Worm (Caenorhabditis elegans) whole organism, late embryonic: ENCODE results near the gene T02H6.1.

Experiments
- C38D4.7 ChIP-seq: fragments of 200-800 bp; sonication (Bioruptor generic); optimal IDR thresholded peaks from 2 replicates; lab custom pipeline; 2018; ENCODE audit warnings: mild to moderate bottlenecking, missing genetic modification characterization, moderate library complexity, missing compliant biosample characterization
- F13H6.1 ChIP-seq: sonication (generic microtip); optimal IDR thresholded peaks from 2 replicates; lab custom pipeline; 2016; ENCODE audit warnings: missing genetic modification characterization, missing compliant biosample characterization
- K02D7.2 ChIP-seq: sonication (generic microtip); optimal IDR thresholded peaks from 2 replicates; lab custom pipeline; 2017; ENCODE audit warnings: mild to moderate bottlenecking, missing genetic modification characterization, missing compliant biosample characterization
- K09A11.1 ChIP-seq: sonication (generic microtip); optimal IDR thresholded peaks from 2 replicates; lab custom pipeline; 2017; ENCODE audit warnings: antibody characterized with exemption, mild to moderate bottlenecking, missing genetic modification characterization, missing compliant biosample characterization; ENCODE audit not compliant: insufficient read depth
- T23F11.4 ChIP-seq: fragments of 200-800 bp; sonication (Bioruptor generic); optimal IDR thresholded peaks from 2 replicates; lab custom pipeline; 2018; ENCODE audit warnings: mild to moderate bottlenecking, missing genetic modification characterization, missing compliant biosample characterization
- Y22D7AL.16 ChIP-seq: sonication (generic microtip); optimal IDR thresholded peaks from 2 replicates; lab custom pipeline; 2016; ENCODE audit warnings: missing genetic modification characterization, missing compliant biosample characterization
- ama-1 ChIP-seq: fragments of 150-350 bp; optimal IDR thresholded peaks from 2 replicates; lab custom pipeline; 2014
- ceh-14 ChIP-seq: sonication (generic microtip); optimal IDR thresholded peaks from 2 replicates; lab custom pipeline; 2016; ENCODE audit warnings: missing genotype, missing genetic modification characterization, missing compliant biosample characterization
- ceh-18 ChIP-seq: sonication (generic microtip); optimal IDR thresholded peaks from 2 replicates; lab custom pipeline; 2016; ENCODE audit warnings: missing genetic modification characterization, missing compliant biosample characterization
- ceh-19 ChIP-seq: fragments of 200-800 bp; sonication (Bioruptor generic); optimal IDR thresholded peaks from 2 replicates; lab custom pipeline; 2018; ENCODE audit warnings: mild to moderate bottlenecking, missing genetic modification characterization, missing compliant biosample characterization
- ceh-2 ChIP-seq: sonication (generic microtip); optimal IDR thresholded peaks from 2 replicates; lab custom pipeline; 2016; ENCODE audit warnings: missing genotype, missing genetic modification characterization, missing compliant biosample characterization
- ceh-24 ChIP-seq: sonication (generic microtip); optimal IDR thresholded peaks from 2 replicates; lab custom pipeline; 2016; ENCODE audit warnings: mild to moderate bottlenecking, missing genetic modification characterization, missing compliant biosample characterization
- ceh-31 ChIP-seq: sonication (generic microtip); optimal IDR thresholded peaks from 2 replicates; lab custom pipeline; 2016; ENCODE audit warnings: missing genetic modification characterization, missing compliant biosample characterization
- ceh-34 ChIP-seq: sonication (generic microtip); optimal IDR thresholded peaks from 2 replicates; lab custom pipeline; 2016; ENCODE audit warnings: mild to moderate bottlenecking, missing genetic modification characterization, missing compliant biosample characterization
- ceh-6 ChIP-seq: fragments of 200-800 bp; sonication (Bioruptor generic); optimal IDR thresholded peaks from 2 replicates; lab custom pipeline; 2018; ENCODE audit warnings: mild to moderate bottlenecking, missing genetic modification characterization, missing compliant biosample characterization
- dmd-4 ChIP-seq: sonication (generic microtip); optimal IDR thresholded peaks from 2 replicates; lab custom pipeline; 2016; ENCODE audit warnings: borderline replicate concordance, missing genetic modification characterization, missing compliant biosample characterization
- dve-1 ChIP-seq: sonication (generic microtip); optimal IDR thresholded peaks from 2 replicates; lab custom pipeline; 2017; ENCODE audit warnings: antibody characterized with exemption, mild to moderate bottlenecking, missing genetic modification characterization, missing compliant biosample characterization
- elt-2 ChIP-seq: sonication (generic microtip); optimal IDR thresholded peaks from 2 replicates; lab custom pipeline; 2016; ENCODE audit warnings: missing genetic modification reagents, missing genetic modification characterization, missing compliant biosample characterization
- ets-4 ChIP-seq: sonication (generic microtip); optimal IDR thresholded peaks from 2 replicates; lab custom pipeline; 2016; ENCODE audit warnings: missing genetic modification characterization, missing compliant biosample characterization
- eyg-1 ChIP-seq: sonication (generic microtip); optimal IDR thresholded peaks from 2 replicates; lab custom pipeline; 2016; ENCODE audit warnings: missing genotype, missing genetic modification characterization, missing compliant biosample characterization
- fax-1 ChIP-seq: sonication (generic microtip); optimal IDR thresholded peaks from 2 replicates; lab custom pipeline; 2016; ENCODE audit warnings: missing genotype, missing genetic modification characterization, missing compliant biosample characterization
- fkh-10 ChIP-seq: fragments of 150-350 bp; optimal IDR thresholded peaks from 2 replicates; lab custom pipeline; 2014; ENCODE audit warnings: missing biosample characterization, missing genetic modification reagents, missing genetic modification characterization
- fkh-6 ChIP-seq: sonication (generic microtip); optimal IDR thresholded peaks from 2 replicates; lab custom pipeline; 2016; ENCODE audit warnings: missing genetic modification characterization, missing compliant biosample characterization
- hlh-13 ChIP-seq: fragments of 200-800 bp; sonication (Bioruptor generic); optimal IDR thresholded peaks from 2 replicates; lab custom pipeline; 2018; ENCODE audit warnings: mild to moderate bottlenecking, missing genetic modification characterization, missing compliant biosample characterization
- hlh-8 ChIP-seq: sonication (generic microtip); optimal IDR thresholded peaks from 2 replicates; lab custom pipeline; 2016; ENCODE audit warnings: missing genotype, missing genetic modification characterization, missing compliant biosample characterization
- lim-6 ChIP-seq: sonication (generic microtip); optimal IDR thresholded peaks from 2 replicates; lab custom pipeline; 2016; ENCODE audit warnings: missing genetic modification characterization, missing compliant biosample characterization
- lin-11 ChIP-seq: fragments of 200-800 bp; sonication (Bioruptor generic); optimal IDR thresholded peaks from 2 replicates; lab custom pipeline; 2018; ENCODE audit warnings: mild to moderate bottlenecking, missing genetic modification characterization, missing compliant biosample characterization
- madf-2 ChIP-seq: sonication (generic microtip); optimal IDR thresholded peaks from 2 replicates; lab custom pipeline; 2017; ENCODE audit warnings: missing genetic modification characterization, missing compliant biosample characterization
- mec-3 ChIP-seq: sonication (generic microtip); optimal IDR thresholded peaks from 2 replicates; lab custom pipeline; 2016; ENCODE audit warnings: borderline replicate concordance, missing genetic modification characterization, missing compliant biosample characterization
- nfya-1 ChIP-seq: sonication (generic microtip); optimal IDR thresholded peaks from 2 replicates; lab custom pipeline; 2017; ENCODE audit warnings: missing genetic modification characterization, mild to moderate bottlenecking, missing compliant biosample characterization, antibody characterized with exemption, moderate library complexity
- nhr-11 ChIP-seq: fragments of 150-350 bp; optimal IDR thresholded peaks from 2 replicates; lab custom pipeline; 2014; ENCODE audit warnings: missing biosample characterization, missing genetic modification characterization
- npax-4 ChIP-seq: sonication (generic microtip); optimal IDR thresholded peaks from 2 replicates; lab custom pipeline; 2016; ENCODE audit warnings: missing genetic modification characterization, missing compliant biosample characterization
- odd-2 ChIP-seq: sonication (generic microtip); optimal IDR thresholded peaks from 2 replicates; lab custom pipeline; 2017; ENCODE audit warnings: antibody characterized with exemption, mild to moderate bottlenecking, missing genetic modification characterization, missing compliant biosample characterization
- pag-3 ChIP-seq: sonication (generic microtip); optimal IDR thresholded peaks from 2 replicates; lab custom pipeline; 2016; ENCODE audit warnings: missing compliant biosample characterization, missing genetic modification characterization, borderline replicate concordance
- pax-1 ChIP-seq: fragments of 150-350 bp; optimal IDR thresholded peaks from 2 replicates; lab custom pipeline; 2014; ENCODE audit warnings: missing biosample characterization, missing genetic modification characterization
- pha-2 ChIP-seq: sonication (generic microtip); optimal IDR thresholded peaks from 2 replicates; lab custom pipeline; 2017; ENCODE audit warnings: mild to moderate bottlenecking, missing genetic modification characterization, missing compliant biosample characterization
- pqm-1 ChIP-seq: sonication (generic microtip); optimal IDR thresholded peaks from 2 replicates; lab custom pipeline; 2016; ENCODE audit warnings: missing genetic modification characterization, missing compliant biosample characterization
- rnt-1 ChIP-seq: sonication (generic microtip); optimal IDR thresholded peaks from 2 replicates; lab custom pipeline; 2016; ENCODE audit warnings: missing genetic modification characterization, missing compliant biosample characterization
- sox-2 ChIP-seq: fragments of 200-800 bp; sonication (Bioruptor generic); IDR thresholded peaks from 2 replicates; pipeline ENCODE4 v1.3.6; 2022; ENCODE audit warnings: missing genetic modification reagents, missing genetic modification characterization, missing compliant biosample characterization
- sox-4 ChIP-seq: sonication (generic microtip); optimal IDR thresholded peaks from 2 replicates; lab custom pipeline; 2017; ENCODE audit warnings: mild to moderate bottlenecking, missing genetic modification characterization, inconsistent platforms, missing compliant biosample characterization
- tbx-2 ChIP-seq: sonication (generic microtip); optimal IDR thresholded peaks from 2 replicates; lab custom pipeline; 2016; ENCODE audit warnings: missing genetic modification characterization, missing compliant biosample characterization
- tbx-7 ChIP-seq: sonication (generic microtip); optimal IDR thresholded peaks from 2 replicates; lab custom pipeline; 2016; ENCODE audit warnings: missing genotype, missing genetic modification characterization, missing compliant biosample characterization
- ttx-3 ChIP-seq: sonication (generic microtip); optimal IDR thresholded peaks from 2 replicates; lab custom pipeline; 2016; ENCODE audit warnings: missing genetic modification reagents, missing genetic modification characterization, missing compliant biosample characterization
- unc-3 ChIP-seq, 2 experiments: fragments of 200-800 bp in 1 of 2; sonication (Bioruptor generic) in 1 of 2; sonication (generic microtip) in 1 of 2; conservative IDR thresholded peaks in 1 of 2; optimal IDR thresholded peaks in 1 of 2; 2 replicates each; pipeline versions ENCODE4 v1.3.6 to Lab custom; 2016 to 2022; ENCODE audit warnings: missing compliant biosample characterization in 2 of 2, missing genetic modification characterization in 2 of 2, missing genetic modification reagents in 1 of 2
- unc-42 ChIP-seq: sonication (generic microtip); optimal IDR thresholded peaks from 2 replicates; lab custom pipeline; 2016; ENCODE audit warnings: missing genotype, missing genetic modification characterization, missing compliant biosample characterization
- zip-5 ChIP-seq: sonication (generic microtip); optimal IDR thresholded peaks from 2 replicates; lab custom pipeline; 2016; ENCODE audit warnings: missing genetic modification characterization, missing compliant biosample characterization

The T02H6.1 gene

ce11 chrII:732393-732792, 23.2 kb downstream of the T02H6.1 start:
- TF ChIP-seq ceh-24 (tag; lab: Kevin White, UChicago) = no peak
- no peak for TF ChIP-seq dmd-4 (tag; lab: Kevin White, UChicago)
- no peak for TF ChIP-seq K09A11.1 (tag; lab: Kevin White, UChicago)
- TF ChIP-seq fkh-6 (tag; lab: Kevin White, UChicago) = no peak
- no peak for TF ChIP-seq ttx-3 (tag; lab: Kevin White, UChicago)
- no peak for TF ChIP-seq ama-1 (lab: Kevin White, UChicago)
- TF ChIP-seq ceh-2 (tag; lab: Kevin White, UChicago) = no peak
- TF ChIP-seq hlh-8 (tag; lab: Kevin White, UChicago) = no peak
- TF ChIP-seq C38D4.7 (GFP tag; lab: Kevin White, UChicago) = no peak
- TF ChIP-seq fax-1 = no peak
- TF ChIP-seq mec-3 (tag; lab: Kevin White, UChicago) = no peak
- no peak for TF ChIP-seq rnt-1 (tag; lab: Kevin White, UChicago)
- TF ChIP-seq unc-42 (tag; lab: Kevin White, UChicago) = no peak
- TF ChIP-seq Y22D7AL.16 (tag; lab: Kevin White, UChicago) = no peak
- no peak for TF ChIP-seq ceh-14 (tag; lab: Kevin White, UChicago)
- no peak for TF ChIP-seq ets-4 (tag; lab: Kevin White, UChicago)
- TF ChIP-seq ceh-18 (tag; lab: Kevin White, UChicago) = no peak
- TF ChIP-seq K02D7.2 (tag; lab: Kevin White, UChicago) = no peak
- no peak for TF ChIP-seq dve-1 (tag; lab: Kevin White, UChicago)
- no peak for TF ChIP-seq pax-1 (tag; lab: Kevin White, UChicago)

- TF ChIP-seq madf-2 (tag; lab: Kevin White, UChicago) (no peak), dmd-4 (tag; lab: Kevin White, UChicago) (no peak), sox-4 (tag; lab: Kevin White, UChicago) (no peak), ceh-18 (tag; lab: Kevin White, UChicago) (no peak), lin-11 (no peak), nhr-11 (tag; lab: Kevin White, UChicago) (no peak), tbx-7 (no peak), eyg-1 (tag; lab: Kevin White, UChicago) (no peak), odd-2 (tag; lab: Kevin White, UChicago) (no peak), unc-3 (GFP tag; conservative IDR thresholded peaks at IDR 0.05; lab: Robert Waterston, UW) (no peak), unc-3 (tag; optimal IDR thresholded peaks at IDR 0.05; lab: Kevin White, UChicago) (no peak)
Observed at ce11 chrII:740808-741207, 31.6 kb downstream of the T02H6.1 start, which contains the start of gene fbxc-48. fbxc-48 (minus strand) TSS chrII:740908.

DNA sequence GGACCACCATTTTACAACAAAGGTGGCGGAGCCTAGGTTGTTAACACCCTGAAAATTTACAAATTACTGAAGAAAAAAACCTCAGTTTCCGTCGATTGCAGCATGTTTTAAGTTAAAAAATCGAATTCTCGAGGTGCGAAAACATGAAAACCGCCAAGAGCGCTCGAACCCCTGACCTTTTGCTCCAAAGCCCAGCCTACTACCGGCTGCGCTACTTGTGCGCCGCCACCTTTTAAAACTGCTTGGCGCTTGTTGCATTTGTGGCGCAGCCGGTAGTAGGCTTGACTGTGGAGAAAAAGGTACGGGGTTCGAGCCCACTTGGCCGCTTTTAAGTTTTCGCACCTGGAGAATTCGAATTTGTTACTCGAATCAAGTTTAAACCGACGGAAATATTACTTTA, 41.0 kb downstream of the T02H6.1 start, which contains the start of gene snt-6:
Gene snt-6 (minus strand): TSS at position 58 of the 400 bp plus-strand sequence.
- TF ChIP-seq pqm-1 (tag; lab: Kevin White, UChicago) (no peak), fax-1 (no peak), ceh-31 (no peak), pag-3 (no peak), elt-2 (tag; lab: Kevin White, UChicago) (no peak), pax-1 (tag; lab: Kevin White, UChicago) (no peak), hlh-13 (GFP tag; lab: Kevin White, UChicago) (no peak), dmd-4 (tag; lab: Kevin White, UChicago) (no peak), tbx-7 (no peak), lim-6 (no peak), ceh-6 (no peak), fkh-10 (no peak), ceh-2 (tag; lab: Kevin White, UChicago) (no peak)

DNA sequence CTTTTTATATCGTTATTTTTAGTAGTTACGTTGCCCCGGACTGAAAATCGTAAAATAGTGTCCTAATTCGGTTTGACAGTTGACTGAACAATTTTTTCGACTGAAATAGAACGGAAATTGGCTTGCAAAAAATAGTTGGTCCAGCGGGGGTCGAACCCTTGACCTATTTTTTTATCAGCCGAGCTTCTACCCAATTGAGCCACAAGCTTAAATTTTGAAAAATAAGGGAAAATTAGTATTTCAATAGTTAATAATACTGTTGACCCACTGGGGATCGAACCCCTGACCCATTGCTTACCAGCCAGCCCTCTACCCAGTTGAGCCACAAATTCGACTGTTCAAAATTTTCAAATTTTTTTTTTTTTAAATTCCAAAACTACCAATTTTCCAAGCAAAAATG, 42.7 kb downstream of the T02H6.1 start:
- TF ChIP-seq pha-2 (tag; lab: Kevin White, UChicago) (no peak), nfya-1 (tag; lab: Kevin White, UChicago) (no peak), ama-1 (lab: Kevin White, UChicago) (no peak), ceh-19 (GFP tag; lab: Kevin White, UChicago) (no peak), ceh-6 (no peak), T23F11.4 (no peak), ceh-34 (tag; lab: Kevin White, UChicago) (no peak), zip-5 (tag; lab: Kevin White, UChicago) (no peak), K02D7.2 (tag; lab: Kevin White, UChicago) (no peak), tbx-2 (tag; lab: Kevin White, UChicago) (no peak), sox-2 (no peak), sox-4 (tag; lab: Kevin White, UChicago) (no peak), F13H6.1 (tag; lab: Kevin White, UChicago) (no peak), npax-4 (tag; lab: Kevin White, UChicago) (no peak)
- TF ChIP-seq, all 69 proteins: peak for 0
